Worm (Caenorhabditis elegans) whole organism, L2 larva: ENCODE measurements around the gene Y105C5B.5.

ENCODE experiments used
- F13H6.1 ChIP-seq: sonication (generic microtip); optimal IDR thresholded peaks from 2 replicates; lab custom pipeline; 2016; ENCODE audit warnings: missing genetic modification characterization, missing compliant biosample characterization
- Y55F3AM.14 ChIP-seq: fragments of 200-800 bp; sonication (Bioruptor generic); optimal IDR thresholded peaks from 2 replicates; lab custom pipeline; 2018; ENCODE audit warnings: mild to moderate bottlenecking, missing genetic modification characterization, missing compliant biosample characterization
- ZK546.5 ChIP-seq: sonication (generic microtip); optimal IDR thresholded peaks from 2 replicates; lab custom pipeline; 2017; ENCODE audit warnings: missing biosample characterization, missing genetic modification characterization
- alr-1 ChIP-seq: fragments of 150-350 bp; optimal IDR thresholded peaks from 2 replicates; lab custom pipeline; 2014; ENCODE audit warnings: missing biosample characterization, missing genetic modification characterization
- aly-2 ChIP-seq: fragments of 150-350 bp; optimal IDR thresholded peaks from 2 replicates; lab custom pipeline; 2014; ENCODE audit warnings: missing biosample characterization, missing genetic modification characterization
- ama-1 ChIP-seq: fragments of 150-350 bp; optimal IDR thresholded peaks from 2 replicates; lab custom pipeline; 2018; ENCODE audit warnings: inconsistent platforms
- blmp-1 ChIP-seq: sonication (generic microtip); optimal IDR thresholded peaks from 2 replicates; lab custom pipeline; 2017; ENCODE audit warnings: missing genetic modification characterization, mild to moderate bottlenecking, missing compliant biosample characterization, antibody characterized with exemption, moderate library complexity; ENCODE audit not compliant: insufficient read depth
- ceh-16 ChIP-seq: fragments of 150-350 bp; optimal IDR thresholded peaks from 2 replicates; lab custom pipeline; 2014; ENCODE audit warnings: missing biosample characterization, missing genetic modification characterization
- ceh-82 ChIP-seq: fragments of 150-350 bp; optimal IDR thresholded peaks from 2 replicates; lab custom pipeline; 2014; ENCODE audit warnings: missing biosample characterization, missing genetic modification characterization
- crh-2 ChIP-seq: sonication (generic microtip); optimal IDR thresholded peaks from 2 replicates; lab custom pipeline; 2017; ENCODE audit warnings: missing biosample characterization, missing genetic modification characterization
- dmd-4 ChIP-seq: sonication (generic microtip); optimal IDR thresholded peaks from 2 replicates; lab custom pipeline; 2017; ENCODE audit warnings: missing biosample characterization, missing genetic modification characterization
- egl-27 ChIP-seq: sonication (generic microtip); optimal IDR thresholded peaks from 3 replicates; lab custom pipeline; 2017; ENCODE audit warnings: missing biosample characterization, missing genetic modification reagents, missing genetic modification characterization
- elt-1 ChIP-seq: fragments of 150-350 bp; optimal IDR thresholded peaks from 2 replicates; lab custom pipeline; 2014; ENCODE audit warnings: missing biosample characterization, missing genetic modification characterization
- elt-3 ChIP-seq: sonication (generic microtip); optimal IDR thresholded peaks from 2 replicates; lab custom pipeline; 2017; ENCODE audit warnings: missing biosample characterization, missing genetic modification characterization
- fos-1 ChIP-seq: fragments of 150-350 bp; optimal IDR thresholded peaks from 2 replicates; lab custom pipeline; 2014; ENCODE audit warnings: missing biosample characterization, missing genetic modification characterization
- gmeb-1 ChIP-seq: fragments of 150-350 bp; optimal IDR thresholded peaks from 2 replicates; lab custom pipeline; 2014; ENCODE audit warnings: missing biosample characterization, missing genetic modification characterization
- lin-11 ChIP-seq: fragments of 150-350 bp; sonication (generic microtip); optimal IDR thresholded peaks from 2 replicates; lab custom pipeline; 2014; ENCODE audit warnings: missing biosample characterization, missing genetic modification characterization, inconsistent platforms, mixed read lengths
- lin-13 ChIP-seq: fragments of 150-350 bp; optimal IDR thresholded peaks from 2 replicates; lab custom pipeline; 2014; ENCODE audit warnings: missing biosample characterization, missing genetic modification reagents, missing genetic modification characterization
- lsy-2 ChIP-seq, 2 experiments: fragments of 150-350 bp in 1 of 2; sonication (generic microtip) in 1 of 2; optimal IDR thresholded peaks; 2 replicates each; lab custom pipeline; 2014 to 2017; ENCODE audit warnings: missing biosample characterization in 2 of 2, missing genetic modification characterization in 2 of 2
- mdl-1 ChIP-seq, 2 experiments: fragments of 150-350 bp in 1 of 2; sonication (generic microtip) in 1 of 2; optimal IDR thresholded peaks; 2 replicates each; lab custom pipeline; 2017; ENCODE audit warnings: missing biosample characterization in 2 of 2, missing genetic modification characterization in 2 of 2
- nhr-10 ChIP-seq: sonication (generic microtip); optimal IDR thresholded peaks from 2 replicates; lab custom pipeline; 2017; ENCODE audit warnings: missing biosample characterization, missing genetic modification characterization
- nhr-11 ChIP-seq: fragments of 150-350 bp; optimal IDR thresholded peaks from 2 replicates; lab custom pipeline; 2014; ENCODE audit warnings: missing biosample characterization, missing genetic modification characterization
- nhr-129 ChIP-seq: fragments of 150-350 bp; optimal IDR thresholded peaks from 2 replicates; lab custom pipeline; 2014; ENCODE audit warnings: missing biosample characterization, missing genetic modification characterization
- nhr-23 ChIP-seq: fragments of 150-350 bp; optimal IDR thresholded peaks from 2 replicates; lab custom pipeline; 2014; ENCODE audit warnings: missing biosample characterization, missing genetic modification reagents, missing genetic modification characterization
- nhr-237 ChIP-seq: fragments of 150-350 bp; optimal IDR thresholded peaks from 2 replicates; lab custom pipeline; 2014; ENCODE audit warnings: missing biosample characterization, missing genetic modification characterization
- peb-1 ChIP-seq: fragments of 150-350 bp; optimal IDR thresholded peaks from 2 replicates; lab custom pipeline; 2014; ENCODE audit warnings: missing biosample characterization, missing genetic modification characterization
- sem-4 ChIP-seq: fragments of 150-350 bp; optimal IDR thresholded peaks from 2 replicates; lab custom pipeline; 2014; ENCODE audit warnings: missing biosample characterization, missing genetic modification reagents, missing genetic modification characterization
- skn-1 ChIP-seq: sonication (generic microtip); optimal IDR thresholded peaks from 2 replicates; lab custom pipeline; 2017; ENCODE audit warnings: missing biosample characterization, missing genetic modification characterization
- sma-3 ChIP-seq: sonication (generic microtip); optimal IDR thresholded peaks from 2 replicates; lab custom pipeline; 2016; ENCODE audit warnings: missing genetic modification reagents, missing genetic modification characterization, missing compliant biosample characterization
- sma-9 ChIP-seq, 2 experiments: fragments of 150-350 bp in 1 of 2; sonication (generic microtip) in 1 of 2; optimal IDR thresholded peaks; 2 replicates each; lab custom pipeline; 2014 to 2016; ENCODE audit warnings: missing genetic modification characterization in 2 of 2, mild to moderate bottlenecking in 1 of 2, missing biosample characterization in 1 of 2, missing compliant biosample characterization in 1 of 2, missing genetic modification reagents in 1 of 2, moderate library complexity in 1 of 2
- unc-39 ChIP-seq: fragments of 150-350 bp; optimal IDR thresholded peaks from 2 replicates; lab custom pipeline; 2014; ENCODE audit warnings: missing biosample characterization, missing genetic modification characterization
- unc-55 ChIP-seq: fragments of 150-350 bp; sonication (generic microtip); optimal IDR thresholded peaks from 3 replicates; lab custom pipeline; 2014; ENCODE audit warnings: missing biosample characterization, missing genetic modification reagents, missing genetic modification characterization
- unc-62 ChIP-seq: fragments of 150-350 bp; optimal IDR thresholded peaks from 2 replicates; lab custom pipeline; 2014; ENCODE audit warnings: missing biosample characterization, missing genetic modification reagents, missing genetic modification characterization
- ztf-1 ChIP-seq: fragments of 200-800 bp; sonication (Bioruptor generic); conservative IDR thresholded peaks from 2 replicates; pipeline ENCODE4 v1.3.6; 2022; ENCODE audit warnings: missing genetic modification characterization, missing compliant biosample characterization
- ztf-11 ChIP-seq: sonication (generic microtip); optimal IDR thresholded peaks from 2 replicates; lab custom pipeline; 2017; ENCODE audit warnings: missing biosample characterization, missing genetic modification characterization
- ztf-4 ChIP-seq: fragments of 150-350 bp; optimal IDR thresholded peaks from 2 replicates; lab custom pipeline; 2014; ENCODE audit warnings: missing biosample characterization, missing genetic modification characterization

Gene Y105C5B.5

DNA sequence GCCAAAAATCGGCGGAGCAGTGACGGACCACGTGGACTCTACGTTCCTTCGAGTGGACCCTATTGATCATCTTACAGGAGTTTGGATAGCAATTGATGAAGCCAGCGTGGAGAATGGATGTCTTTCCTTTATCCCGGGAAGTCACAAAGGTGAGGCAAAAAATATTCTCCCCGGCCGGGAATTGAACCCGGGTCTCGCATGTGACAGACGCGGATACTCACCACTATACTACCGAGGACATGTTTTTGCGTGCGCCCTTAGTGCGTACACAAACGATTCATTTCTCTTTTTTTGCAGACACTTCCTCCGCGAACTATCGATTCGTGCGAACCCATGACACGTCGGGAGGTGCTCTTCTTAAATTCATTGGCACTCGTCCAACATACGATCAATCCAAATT is 30.2 kb upstream of the Y105C5B.5 start:
- no peak for TF ChIP-seq nhr-23 (tag; lab: Kevin White, UChicago)
- TF ChIP-seq sma-3 (GFP tag; lab: Kevin White, UChicago): peak; percentile 13
- no peak for TF ChIP-seq unc-62 (GFP tag; lab: Kevin White, UChicago)
- no peak for TF ChIP-seq fos-1 (tag; lab: Kevin White, UChicago)
- peak; percentile 28 for TF ChIP-seq gmeb-1
- no peak for TF ChIP-seq sem-4 (tag; lab: Kevin White, UChicago)
- TF ChIP-seq unc-55 (GFP tag; lab: Kevin White, UChicago): peak; percentile 34
- TF ChIP-seq lin-11 (tag; lab: Kevin White, UChicago): no peak
- no peak for TF ChIP-seq ceh-16
- peak in 1 of 2 experiments; percentile 1 for TF ChIP-seq mdl-1 (tag; optimal IDR thresholded peaks at IDR 0.05; lab: Kevin White, UChicago)
- peak; percentile 13 for TF ChIP-seq sma-9 (GFP tag; optimal IDR thresholded peaks at IDR 0.05; lab: Kevin White, UChicago)
- no peak for TF ChIP-seq sma-9 (tag; optimal IDR thresholded peaks at IDR 0.05; lab: Kevin White, UChicago)
- peak; percentile 60 for TF ChIP-seq nhr-129 (tag; lab: Kevin White, UChicago)
- TF ChIP-seq Y55F3AM.14 (GFP tag; lab: Kevin White, UChicago): peak; percentile 5
- TF ChIP-seq ZK546.5 (tag; lab: Kevin White, UChicago): no peak
- TF ChIP-seq lsy-2 (tag; optimal IDR thresholded peaks at IDR 0.05; lab: Kevin White, UChicago): no peak

DNA sequence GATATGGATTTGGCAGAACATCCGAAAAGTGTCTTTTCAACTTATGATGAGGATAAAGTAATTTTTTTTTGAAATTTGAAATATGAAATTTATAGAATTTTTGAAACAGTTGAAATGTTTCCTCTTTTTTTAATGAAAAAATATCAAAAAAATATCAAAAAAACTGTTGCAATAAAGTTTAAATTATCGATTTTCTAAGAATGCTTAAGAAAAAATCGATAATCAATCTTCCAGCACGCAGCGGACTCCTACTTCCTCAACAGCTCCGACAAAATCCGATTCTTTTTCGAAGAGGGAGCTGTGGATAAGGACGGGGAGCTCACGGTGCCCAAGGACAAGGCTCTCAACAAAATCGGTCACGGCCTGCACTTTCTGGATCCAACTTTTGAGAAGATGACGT is 29.7 kb upstream of the Y105C5B.5 start:
- TF ChIP-seq ztf-11 (no peak), Y55F3AM.14 (GFP tag; lab: Kevin White, UChicago) (no peak), ZK546.5 (tag; lab: Kevin White, UChicago) (no peak), nhr-237 (tag; lab: Kevin White, UChicago) (no peak), alr-1 (tag; lab: Kevin White, UChicago) (no peak), ceh-82 (tag; lab: Kevin White, UChicago) (no peak), elt-3 (tag; lab: Kevin White, UChicago) (no peak), crh-2 (tag; lab: Kevin White, UChicago) (no peak)
- TF ChIP-seq, all 48 proteins: peak for 0

DNA sequence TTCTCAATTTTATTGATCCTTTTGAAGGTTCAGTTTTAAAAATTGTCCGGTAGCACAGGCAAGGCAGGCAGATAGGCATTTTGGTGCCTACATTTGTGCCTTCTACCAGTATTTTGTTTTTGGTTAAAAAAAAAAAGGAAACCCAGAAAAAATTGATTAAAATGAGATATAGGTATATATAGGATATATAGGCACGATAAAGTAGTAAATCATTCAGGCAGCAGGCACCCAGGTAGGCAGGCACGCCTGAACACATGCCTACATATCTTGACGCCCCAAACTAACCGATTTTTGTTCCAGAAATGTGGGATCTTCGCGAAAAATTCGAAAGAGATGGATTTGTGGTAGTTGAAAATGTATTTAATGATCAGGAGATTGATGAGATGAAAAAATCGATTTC is 29.3 kb upstream of the Y105C5B.5 start, which contains the start of gene Y105C5B.9:
Gene Y105C5B.9 (plus strand): TSS at position 301 of the 400 bp plus-strand sequence.
- TF ChIP-seq nhr-11 (no peak), nhr-10 (tag; lab: Kevin White, UChicago) (no peak), nhr-237 (tag; lab: Kevin White, UChicago) (no peak), aly-2 (tag; lab: Kevin White, UChicago) (no peak), ztf-11 (no peak), nhr-23 (tag; lab: Kevin White, UChicago) (no peak), mdl-1 (tag; optimal IDR thresholded peaks at IDR 0.05; lab: Kevin White, UChicago) (no peak), crh-2 (tag; lab: Kevin White, UChicago) (no peak), ztf-1 (GFP tag; lab: Robert Waterston, UW) (no peak), ZK546.5 (tag; lab: Kevin White, UChicago) (no peak), ztf-4 (tag; lab: Kevin White, UChicago) (no peak), fos-1 (tag; lab: Kevin White, UChicago) (no peak), gmeb-1 (no peak), egl-27 (tag; lab: Kevin White, UChicago) (no peak), lin-13 (no peak), dmd-4 (no peak), sma-9 (GFP tag; optimal IDR thresholded peaks at IDR 0.05; lab: Kevin White, UChicago) (no peak), sma-9 (tag; optimal IDR thresholded peaks at IDR 0.05; lab: Kevin White, UChicago) (no peak), F13H6.1 (tag; lab: Kevin White, UChicago) (no peak), skn-1 (tag; lab: Kevin White, UChicago) (no peak)

DNA sequence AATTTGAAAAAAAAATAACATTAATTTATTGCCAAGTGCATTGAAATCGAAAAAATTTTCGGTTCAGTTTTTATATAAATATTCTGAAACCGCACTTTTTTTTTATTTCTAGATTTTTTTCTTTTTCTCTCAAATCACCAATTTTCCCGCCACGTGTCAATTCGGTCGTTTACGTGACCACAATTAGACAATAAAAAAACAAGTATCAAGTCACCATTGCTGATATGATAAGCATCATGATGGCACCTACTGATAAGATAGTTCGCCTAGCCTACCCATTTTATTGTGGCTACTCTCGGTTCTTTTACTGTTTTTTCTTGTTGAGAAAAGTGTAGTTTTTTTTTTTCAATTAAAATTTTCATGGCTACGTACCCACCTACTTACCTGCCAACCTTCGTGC is 28.8 kb upstream of the Y105C5B.5 start:
- TF ChIP-seq unc-39 (tag; lab: Kevin White, UChicago): no peak
- TF ChIP-seq skn-1 (tag; lab: Kevin White, UChicago): peak; percentile 27
- peak; percentile 39 for TF ChIP-seq gmeb-1
- no peak for TF ChIP-seq nhr-237 (tag; lab: Kevin White, UChicago)
- TF ChIP-seq crh-2 (tag; lab: Kevin White, UChicago): peak; percentile 90
- peak; percentile 82 for TF ChIP-seq fos-1 (tag; lab: Kevin White, UChicago)
- no peak for TF ChIP-seq ceh-82 (tag; lab: Kevin White, UChicago)
- no peak for TF ChIP-seq lsy-2 (tag; optimal IDR thresholded peaks at IDR 0.05; lab: Kevin White, UChicago)
- no peak for TF ChIP-seq elt-1
- no peak for TF ChIP-seq ama-1
- no peak for TF ChIP-seq ztf-4 (tag; lab: Kevin White, UChicago)
- TF ChIP-seq dmd-4: no peak
- TF ChIP-seq peb-1 (tag; lab: Kevin White, UChicago): no peak
- TF ChIP-seq aly-2 (tag; lab: Kevin White, UChicago): no peak
- TF ChIP-seq lin-11 (tag; lab: Kevin White, UChicago): no peak
- no peak for TF ChIP-seq egl-27 (tag; lab: Kevin White, UChicago)
- TF ChIP-seq blmp-1 (tag; lab: Kevin White, UChicago): no peak
